Worm (Caenorhabditis elegans) whole organism, young adult: ENCODE data around the gene nhr-237.

ENCODE experiments used
- B0019.2 ChIP-seq: fragments of 200-800 bp; sonication (Bioruptor generic); conservative IDR thresholded peaks from 2 replicates; pipeline ENCODE4 v1.3.6; 2022; ENCODE audit warnings: missing genetic modification reagents, missing genetic modification characterization, missing compliant biosample characterization
- B0035.1 ChIP-seq: sonication (generic microtip); optimal IDR thresholded peaks from 2 replicates; lab custom pipeline; 2016; ENCODE audit warnings: missing genetic modification characterization, mild to moderate bottlenecking, missing compliant biosample characterization, missing genotype, missing genetic modification reagents
- D2030.7 ChIP-seq: fragments of 200-800 bp; sonication (Bioruptor generic); IDR thresholded peaks from 2 replicates; pipeline ENCODE4 v1.3.6; 2022; ENCODE audit warnings: missing genetic modification reagents, missing genetic modification characterization, missing compliant biosample characterization
- T07F8.4 ChIP-seq: sonication (generic microtip); optimal IDR thresholded peaks from 2 replicates; lab custom pipeline; 2016; ENCODE audit warnings: mild to moderate bottlenecking, missing genetic modification characterization, moderate library complexity, missing compliant biosample characterization
- ama-1 ChIP-seq, 3 experiments: fragments of 150-350 bp in 1 of 3; sonication (generic microtip) in 2 of 3; optimal IDR thresholded peaks; 2 replicates each; lab custom pipeline; 2014 to 2018; ENCODE audit warnings: missing biosample characterization in 2 of 3, missing genetic modification characterization in 2 of 3, missing genetic modification reagents in 2 of 3
- atf-7 ChIP-seq: sonication (generic microtip); optimal IDR thresholded peaks from 2 replicates; lab custom pipeline; 2017; ENCODE audit warnings: mild to moderate bottlenecking, missing genetic modification characterization, missing compliant biosample characterization
- attf-5 ChIP-seq: fragments of 200-800 bp; sonication (Bioruptor generic); optimal IDR thresholded peaks from 2 replicates; lab custom pipeline; 2018; ENCODE audit warnings: mild to moderate bottlenecking, missing genetic modification characterization, missing compliant biosample characterization
- ccch-3 ChIP-seq: fragments of 200-800 bp; sonication (Bioruptor generic); optimal IDR thresholded peaks from 2 replicates; lab custom pipeline; 2018; ENCODE audit warnings: mild to moderate bottlenecking, missing genetic modification characterization, missing compliant biosample characterization
- cebp-1 ChIP-seq, 2 experiments: fragments of 200-800 bp in 1 of 2; sonication (Bioruptor generic) in 1 of 2; sonication (generic microtip) in 1 of 2; IDR thresholded peaks in 1 of 2; optimal IDR thresholded peaks in 1 of 2; 2 replicates each; pipeline versions ENCODE4 v1.3.6 to Lab custom; 2017 to 2022; ENCODE audit warnings: missing compliant biosample characterization in 2 of 2, missing genetic modification characterization in 2 of 2, mild to moderate bottlenecking in 1 of 2, missing genetic modification reagents in 1 of 2, moderate library complexity in 1 of 2
- chd-7 ChIP-seq: sonication (generic microtip); optimal IDR thresholded peaks from 2 replicates; lab custom pipeline; 2016; ENCODE audit warnings: mild to moderate bottlenecking, missing genetic modification characterization, moderate library complexity, missing compliant biosample characterization
- dox-1 ChIP-seq: fragments of 200-800 bp; sonication (Bioruptor generic); IDR thresholded peaks from 2 replicates; pipeline ENCODE4 v1.3.6; 2022; ENCODE audit warnings: missing genetic modification reagents, missing genetic modification characterization, missing compliant biosample characterization
- egl-44 ChIP-seq: fragments of 200-800 bp; sonication (Bioruptor generic); IDR thresholded peaks from 2 replicates; pipeline ENCODE4 v1.3.6; 2022; ENCODE audit warnings: missing genetic modification reagents, missing genetic modification characterization, missing compliant biosample characterization
- egrh-3 ChIP-seq: fragments of 200-800 bp; sonication (Bioruptor generic); IDR thresholded peaks from 2 replicates; pipeline ENCODE4 v1.3.6; 2022; ENCODE audit warnings: missing genetic modification reagents, missing genetic modification characterization, missing compliant biosample characterization
- gei-17 ChIP-seq: fragments of 200-800 bp; sonication (Bioruptor generic); optimal IDR thresholded peaks from 2 replicates; lab custom pipeline; 2018; ENCODE audit warnings: mild to moderate bottlenecking, missing genetic modification characterization, missing compliant biosample characterization
- hmg-20 ChIP-seq: fragments of 200-800 bp; sonication (Bioruptor generic); IDR thresholded peaks from 2 replicates; pipeline ENCODE4 v1.3.6; 2022; ENCODE audit warnings: missing genetic modification reagents, missing genetic modification characterization, missing compliant biosample characterization
- let-607 ChIP-seq, 2 experiments: fragments of 200-800 bp in 1 of 2; sonication (Bioruptor generic) in 1 of 2; sonication (generic microtip) in 1 of 2; optimal IDR thresholded peaks; 2 replicates each; lab custom pipeline; 2016 to 2018; ENCODE audit warnings: mild to moderate bottlenecking in 2 of 2, missing compliant biosample characterization in 2 of 2, missing genetic modification characterization in 2 of 2, moderate library complexity in 2 of 2, missing genotype in 1 of 2
- lin-40 ChIP-seq: sonication (generic microtip); optimal IDR thresholded peaks from 2 replicates; lab custom pipeline; 2016; ENCODE audit warnings: missing genetic modification characterization, mild to moderate bottlenecking, missing compliant biosample characterization, missing genotype, missing genetic modification reagents
- lin-54 ChIP-seq: fragments of 200-800 bp; sonication (Bioruptor generic); optimal IDR thresholded peaks from 2 replicates; lab custom pipeline; 2018; ENCODE audit warnings: mild to moderate bottlenecking, missing genetic modification characterization, missing compliant biosample characterization
- madf-8 ChIP-seq: fragments of 200-800 bp; sonication (Bioruptor generic); conservative IDR thresholded peaks from 2 replicates; pipeline ENCODE4 v1.3.6; 2022; ENCODE audit warnings: missing genetic modification reagents, missing genetic modification characterization, missing compliant biosample characterization
- mcd-1 ChIP-seq: fragments of 200-800 bp; sonication (Bioruptor generic); IDR thresholded peaks from 2 replicates; pipeline ENCODE4 v1.3.6; 2022; ENCODE audit warnings: missing genetic modification reagents, missing genetic modification characterization, missing compliant biosample characterization
- mel-28 ChIP-seq: sonication (generic microtip); optimal IDR thresholded peaks from 2 replicates; lab custom pipeline; 2016; ENCODE audit warnings: borderline replicate concordance, mild to moderate bottlenecking, missing genetic modification characterization, missing compliant biosample characterization
- nfya-1 ChIP-seq: sonication (generic microtip); optimal IDR thresholded peaks from 2 replicates; lab custom pipeline; 2017; ENCODE audit warnings: antibody characterized with exemption, missing compliant biosample characterization, missing genetic modification characterization, borderline replicate concordance; ENCODE audit not compliant: insufficient read depth
- nhr-80 ChIP-seq: sonication (generic microtip); optimal IDR thresholded peaks from 2 replicates; lab custom pipeline; 2016; ENCODE audit warnings: missing genetic modification characterization, missing compliant biosample characterization
- pbrm-1 ChIP-seq: fragments of 200-800 bp; sonication (Bioruptor generic); IDR thresholded peaks from 2 replicates; pipeline ENCODE4 v1.3.6; 2022; ENCODE audit warnings: missing genetic modification reagents, missing genetic modification characterization, missing compliant biosample characterization
- snpc-4 ChIP-seq, 5 experiments: fragments of 150-350 bp in 1 of 5; sonication (generic microtip) in 4 of 5; optimal IDR thresholded peaks; 2 replicates each; lab custom pipeline; 2014 to 2018; ENCODE audit warnings: missing genetic modification characterization in 5 of 5, missing biosample characterization in 3 of 5, antibody characterized with exemption in 2 of 5, mild to moderate bottlenecking in 2 of 5, missing compliant biosample characterization in 2 of 5, missing genotype in 2 of 5, moderate library complexity in 2 of 5, missing genetic modification reagents in 1 of 5
- tlf-1 ChIP-seq: fragments of 200-800 bp; sonication (Bioruptor generic); optimal IDR thresholded peaks from 2 replicates; lab custom pipeline; 2018; ENCODE audit warnings: mild to moderate bottlenecking, missing genetic modification characterization, missing compliant biosample characterization
- unc-62 ChIP-seq: fragments of 150-350 bp; optimal IDR thresholded peaks from 2 replicates; lab custom pipeline; 2014; ENCODE audit warnings: missing biosample characterization, missing genetic modification reagents, missing genetic modification characterization
- ztf-18 ChIP-seq: sonication (generic microtip); optimal IDR thresholded peaks from 2 replicates; lab custom pipeline; 2016; ENCODE audit warnings: missing genotype, mild to moderate bottlenecking, missing genetic modification characterization, missing compliant biosample characterization
- ztf-25 ChIP-seq: fragments of 200-800 bp; sonication (Bioruptor generic); IDR thresholded peaks from 2 replicates; pipeline ENCODE4 v1.3.6; 2022; ENCODE audit warnings: missing genetic modification reagents, missing genetic modification characterization, missing compliant biosample characterization
- ztf-6 ChIP-seq: fragments of 200-800 bp; sonication (Bioruptor generic); IDR thresholded peaks from 2 replicates; pipeline ENCODE4 v1.3.6; 2022; ENCODE audit warnings: missing genetic modification reagents, missing genetic modification characterization, missing compliant biosample characterization

The nhr-237 gene

ce11 chrV:1611570-1611969 lies 15.1 kb downstream of the nhr-237 start (continued):
- TF ChIP-seq egl-44: no peak
- TF ChIP-seq T07F8.4 (tag; lab: Kevin White, UChicago): no peak
- TF ChIP-seq lin-54 (GFP tag; lab: Kevin White, UChicago): no peak
- TF ChIP-seq ztf-6 (GFP tag; lab: Robert Waterston, UW): no peak

- peak; percentile 69 for TF ChIP-seq nhr-80 (tag; lab: Kevin White, UChicago)
- TF ChIP-seq madf-8 (GFP tag; lab: Robert Waterston, UW): no peak
Observed at ce11 chrV:1610097-1610496, 16.5 kb downstream of the nhr-237 start, which contains the start of gene nhr-177. nhr-177 (plus strand) TSS chrV:1610263.

DNA sequence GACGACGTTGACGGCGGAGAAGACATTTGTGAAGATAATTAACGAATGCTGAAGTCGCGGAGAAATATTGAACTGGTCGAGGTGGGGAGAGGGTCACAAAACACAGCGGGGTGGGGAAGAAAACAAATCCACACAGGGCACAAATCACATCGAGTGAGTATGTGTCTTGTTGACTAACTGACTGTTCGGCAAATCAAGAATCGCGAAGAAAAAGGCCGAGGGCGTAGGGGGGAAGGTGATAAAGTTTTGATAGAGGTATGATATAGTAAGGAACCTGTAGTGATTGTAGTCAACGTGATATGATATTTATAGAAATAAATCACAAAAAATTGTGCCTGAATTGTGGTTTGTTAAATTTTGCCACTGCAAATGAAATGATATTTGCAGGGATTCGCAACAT lies 18.8 kb downstream of the nhr-237 start, which contains the start of gene nhr-178:
nhr-178 (minus strand) TSS at position 164 of the 400 bp plus-strand sequence.
- TF ChIP-seq lin-40 (tag; lab: Kevin White, UChicago) (peak; percentile 40), mel-28 (tag; lab: Kevin White, UChicago) (no peak), nhr-80 (tag; lab: Kevin White, UChicago) (peak; percentile 84)

DNA sequence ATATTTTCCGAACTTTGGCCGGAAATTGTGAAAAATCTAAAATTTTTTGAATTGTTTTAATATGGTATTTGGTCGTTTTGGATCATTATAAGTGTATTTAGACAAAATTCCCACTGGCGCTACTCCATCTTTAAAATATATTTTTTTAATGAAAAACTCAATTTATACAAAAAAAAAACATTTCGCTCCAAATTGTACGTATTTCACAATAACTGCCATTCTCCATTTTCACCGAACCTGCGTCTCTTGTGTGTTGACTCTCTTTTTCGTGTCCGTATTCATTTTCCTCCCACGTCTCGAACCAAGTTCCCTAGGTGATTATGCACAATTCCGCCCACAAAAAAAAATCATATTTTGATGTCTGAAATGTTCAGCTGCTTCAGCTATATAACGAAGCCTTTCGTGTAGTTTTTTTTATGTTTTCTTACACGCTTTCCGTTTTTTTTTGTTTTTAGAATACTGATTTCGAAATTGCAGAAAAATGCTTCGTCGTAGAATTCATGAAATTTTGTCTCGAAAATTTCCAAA lies 26.0 kb downstream of the nhr-237 start, which contains the start of gene F16B4.2:
F16B4.2 (plus strand) TSS at position 478 of the 528 bp plus-strand sequence.
- TF ChIP-seq cebp-1 (GFP tag; IDR thresholded peaks at IDR 0.05; lab: Robert Waterston, UW) (peak; percentile 70), cebp-1 (tag; optimal IDR thresholded peaks at IDR 0.05; lab: Kevin White, UChicago) (peak; percentile 86), ztf-18 (no peak)
- TF ChIP-seq, all 124 proteins: peak for 1

DNA sequence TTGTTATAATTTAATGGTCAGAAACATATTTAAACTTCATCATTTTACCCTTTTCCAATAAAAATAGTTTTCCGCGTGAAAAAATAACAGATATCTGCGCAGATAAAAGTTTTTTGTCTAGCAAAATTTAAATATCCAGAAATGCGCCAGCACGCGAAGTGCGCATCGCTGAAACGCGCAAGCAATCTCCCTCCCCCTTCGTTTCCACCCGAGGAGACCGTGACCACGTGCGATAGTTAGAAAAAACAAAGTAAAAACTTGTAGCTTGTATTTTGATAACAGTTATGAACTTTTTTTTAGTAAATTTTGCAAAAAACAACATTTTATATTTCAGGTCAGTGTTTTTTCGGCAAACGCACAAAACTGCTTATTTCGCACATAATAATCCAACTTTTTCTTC lies 27.5 kb downstream of the nhr-237 start:
- TF ChIP-seq hmg-20 (GFP tag; lab: Robert Waterston, UW): 0 out of 2 replicates have a peak, but pooled peaks have one; percentile 24
- peak; percentile 49; the same call in 1 of the 2 replicates for TF ChIP-seq dox-1
- TF ChIP-seq egrh-3: peak; percentile 53; the same call in 1 of the 2 replicates
- peak; percentile 90 for TF ChIP-seq ztf-18
- TF ChIP-seq nhr-80 (tag; lab: Kevin White, UChicago): peak; percentile 32
- peak; percentile 31 for TF ChIP-seq attf-5 (GFP tag; lab: Kevin White, UChicago)
- TF ChIP-seq mcd-1: peak; percentile 55

DNA sequence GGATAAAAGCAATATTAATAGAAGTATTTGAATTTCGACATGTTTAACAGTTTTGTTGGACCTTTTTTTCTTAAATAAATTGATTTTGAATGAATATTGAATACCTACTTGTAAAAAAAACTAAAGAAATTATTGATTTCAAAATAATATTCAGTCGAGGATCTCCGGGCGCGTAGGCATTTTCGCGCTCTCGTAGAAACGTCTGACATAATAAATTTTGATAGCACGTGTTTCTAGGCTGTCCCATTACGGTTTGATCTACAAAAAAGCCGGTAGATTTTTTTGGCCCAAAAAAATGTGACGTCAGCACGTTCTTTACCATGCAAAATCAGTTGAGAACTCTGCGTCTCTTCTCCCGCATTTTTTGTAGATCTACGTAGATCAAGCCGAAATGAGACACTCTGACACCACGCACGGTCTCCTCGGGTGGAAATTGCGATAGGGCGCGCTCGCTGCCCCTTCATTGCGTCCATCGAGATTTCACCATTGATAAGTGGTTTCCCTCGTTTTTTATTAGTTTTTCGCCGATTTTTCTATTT lies 32.0 kb downstream of the nhr-237 start:
- TF ChIP-seq nfya-1 (tag; lab: Kevin White, UChicago): no peak
- TF ChIP-seq lin-40 (tag; lab: Kevin White, UChicago): peak; percentile 25

DNA sequence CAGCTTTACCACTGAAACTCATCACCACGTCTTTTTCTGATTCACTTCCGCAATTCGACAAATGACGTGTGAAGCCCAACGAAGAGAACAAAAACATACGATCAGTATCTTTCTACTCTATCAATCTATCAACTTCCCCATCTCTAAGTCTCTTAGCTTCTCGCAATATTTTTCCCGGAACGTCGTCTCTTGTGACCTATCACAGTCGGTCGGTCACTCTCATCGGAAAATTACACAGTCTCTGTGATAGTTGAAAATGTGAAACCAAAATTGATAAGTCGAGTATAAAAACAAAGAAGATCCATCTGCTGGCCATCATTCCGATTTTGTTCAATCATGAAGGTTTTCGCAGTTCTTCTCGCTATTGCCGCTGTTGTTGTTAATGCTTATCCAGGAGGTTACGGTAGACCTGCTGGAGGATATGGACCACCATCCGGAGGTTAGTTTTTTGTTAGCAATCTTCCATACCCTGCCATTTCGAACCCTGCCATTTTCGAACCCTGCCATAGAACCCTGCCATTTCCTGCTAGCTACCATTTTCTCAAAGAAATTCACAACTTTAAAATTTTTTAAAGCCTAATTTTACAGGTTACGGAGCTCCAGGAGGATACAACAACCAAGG lies 32.7 kb downstream of the nhr-237 start, which contains the start of gene F16B4.4:
F16B4.4 (plus strand) TSS at position 221 of the 622 bp plus-strand sequence.
- TF ChIP-seq unc-62 (GFP tag; lab: Kevin White, UChicago) (no peak), ama-1 (optimal IDR thresholded peaks at IDR 0.05; lab: Kevin White, UChicago) (peak; percentile 48), ama-1 (GFP tag; optimal IDR thresholded peaks at IDR 0.05; lab: Kevin White, UChicago) (no peak)

DNA sequence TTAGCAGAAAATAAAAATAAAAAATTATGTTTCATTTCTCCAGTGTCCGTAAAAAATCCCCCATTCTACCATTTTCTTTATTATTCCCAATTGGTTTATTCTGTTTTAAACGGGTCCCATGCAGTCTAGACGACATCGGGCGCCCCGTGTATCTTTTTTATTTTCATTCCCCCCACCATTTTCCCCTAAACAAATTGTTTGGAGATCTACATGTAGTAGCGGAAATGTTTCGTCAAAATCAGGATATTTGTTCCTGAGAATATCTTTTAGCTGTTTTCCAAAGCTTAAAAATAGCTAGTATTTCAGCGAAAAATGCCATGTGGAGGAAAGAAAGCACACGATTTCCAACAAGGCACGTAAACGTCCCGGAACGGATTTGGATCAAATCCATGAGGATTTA lies 38.5 kb downstream of the nhr-237 start, which contains the start of gene F16B4.5:
F16B4.5 (plus strand) TSS at position 301 of the 400 bp plus-strand sequence.
- TF ChIP-seq D2030.7 (no peak), B0035.1 (tag; lab: Kevin White, UChicago) (no peak), let-607 (tag; optimal IDR thresholded peaks at IDR 0.05; lab: Kevin White, UChicago) (no peak), ztf-6 (GFP tag; lab: Robert Waterston, UW) (no peak), snpc-4 (GFP tag; optimal IDR thresholded peaks at IDR 0.05; lab: Kevin White, UChicago) (no peak), snpc-4 (tag; optimal IDR thresholded peaks at IDR 0.05; lab: Kevin White, UChicago) (no peak), gei-17 (GFP tag; lab: Kevin White, UChicago) (no peak), atf-7 (no peak), T07F8.4 (tag; lab: Kevin White, UChicago) (no peak), ccch-3 (GFP tag; lab: Kevin White, UChicago) (no peak), chd-7 (tag; lab: Kevin White, UChicago) (no peak), pbrm-1 (GFP tag; lab: Robert Waterston, UW) (no peak), tlf-1 (no peak), ztf-25 (GFP tag; lab: Robert Waterston, UW) (no peak), unc-62 (GFP tag; lab: Kevin White, UChicago) (no peak), B0019.2 (GFP tag; lab: Robert Waterston, UW) (no peak)
